Fruit fly (Drosophila melanogaster) whole organism, prepupa: ENCODE results near the gene Trs20.
A peak's percentile ranks its signal among the peaks of the same experiment; 100 is the strongest.

Experiments used
- Blimp-1 ChIP-seq: fragments of 200-800 bp; sonication (Bioruptor generic); optimal IDR thresholded peaks from 3 replicates; lab custom pipeline; 2017; ENCODE audit warnings: missing biosample characterization, missing genetic modification characterization, mild to moderate bottlenecking, moderate library complexity, missing genetic modification reagents
- CG10669 ChIP-seq: fragments of 200-800 bp; sonication (Bioruptor generic); optimal IDR thresholded peaks from 3 replicates; lab custom pipeline; 2018; ENCODE audit warnings: missing biosample characterization, mild to moderate bottlenecking, missing genetic modification characterization, moderate library complexity
- CG11294 ChIP-seq: fragments of 200-800 bp; sonication (Bioruptor generic); IDR thresholded peaks from 2 replicates; pipeline ENCODE4 v1.3.6; 2022; ENCODE audit warnings: missing biosample characterization, missing genetic modification characterization
- CG11762 ChIP-seq: fragments of 200-800 bp; sonication (Bioruptor generic); optimal IDR thresholded peaks from 3 replicates; lab custom pipeline; 2016; ENCODE audit warnings: missing biosample characterization, missing genetic modification characterization; ENCODE audit not compliant: insufficient read depth
- CG11902 ChIP-seq: fragments of 200-800 bp; sonication (Bioruptor generic); optimal IDR thresholded peaks from 3 replicates; lab custom pipeline; 2016; ENCODE audit warnings: missing biosample characterization, missing genetic modification characterization
- CG15336 ChIP-seq: fragments of 200-800 bp; sonication (Bioruptor generic); IDR thresholded peaks from 2 replicates; pipeline ENCODE4 v1.3.6; 2022; ENCODE audit warnings: missing biosample characterization, missing genetic modification characterization
- CG3032 ChIP-seq: fragments of 200-800 bp; optimal IDR thresholded peaks from 2 replicates; lab custom pipeline; 2019; ENCODE audit warnings: missing biosample characterization, mild to moderate bottlenecking, missing genetic modification characterization, moderate library complexity
- CG6163 ChIP-seq: fragments of 200-800 bp; sonication (Bioruptor generic); IDR thresholded peaks from 3 replicates; pipeline ENCODE4 v1.3.6; 2022; ENCODE audit warnings: missing biosample characterization, missing genetic modification characterization
- CG6792 ChIP-seq: fragments of 200-800 bp; sonication (Bioruptor generic); optimal IDR thresholded peaks from 3 replicates; lab custom pipeline; 2016; ENCODE audit warnings: missing biosample characterization, missing genetic modification characterization
- CG8119 ChIP-seq: fragments of 200-800 bp; sonication (Bioruptor generic); IDR thresholded peaks from 3 replicates; pipeline ENCODE4 v1.3.6; 2022; ENCODE audit warnings: missing biosample characterization, missing genetic modification characterization
- CG8319 ChIP-seq: fragments of 200-800 bp; sonication (Bioruptor generic); optimal IDR thresholded peaks from 3 replicates; lab custom pipeline; 2016; ENCODE audit warnings: missing biosample characterization, missing genetic modification characterization
- CG9139 ChIP-seq: fragments of 200-800 bp; sonication (Bioruptor generic); optimal IDR thresholded peaks from 3 replicates; lab custom pipeline; 2017; ENCODE audit warnings: missing biosample characterization, mild to moderate bottlenecking, missing genetic modification characterization
- Eip75B ChIP-seq: fragments of 200-800 bp; sonication (Bioruptor generic); optimal IDR thresholded peaks from 3 replicates; lab custom pipeline; 2016; ENCODE audit warnings: missing biosample characterization, missing genetic modification characterization
- Eip78C ChIP-seq: fragments of 200-800 bp; sonication (Bioruptor generic); peaks from one replicate; lab custom pipeline; 2016; ENCODE audit warnings: missing biosample characterization, missing genetic modification characterization
- Eip93F ChIP-seq: fragments of 200-800 bp; sonication (Bioruptor generic); optimal IDR thresholded peaks from 2 replicates; lab custom pipeline; 2016; ENCODE audit warnings: missing biosample characterization, mild to moderate bottlenecking, missing genetic modification characterization
- Ets21C ChIP-seq: fragments of 200-800 bp; sonication (Bioruptor generic); optimal IDR thresholded peaks from 3 replicates; lab custom pipeline; 2016; ENCODE audit warnings: missing biosample characterization, missing genetic modification characterization
- Gug ChIP-seq: fragments of 200-800 bp; sonication (Bioruptor generic); IDR thresholded peaks from 2 replicates; pipeline ENCODE4 v1.3.6; 2022; ENCODE audit warnings: missing biosample characterization, missing genetic modification characterization
- Hr38 ChIP-seq: sonication (Bioruptor generic); optimal IDR thresholded peaks from 2 replicates; lab custom pipeline; 2016; ENCODE audit warnings: missing biosample characterization, missing genetic modification characterization
- Hr4 ChIP-seq: fragments of 200-800 bp; sonication (Bioruptor generic); optimal IDR thresholded peaks from 3 replicates; lab custom pipeline; 2016; ENCODE audit warnings: missing biosample characterization, missing genetic modification characterization
- Lpt ChIP-seq: fragments of 200-800 bp; sonication (Bioruptor generic); optimal IDR thresholded peaks from 3 replicates; lab custom pipeline; 2016; ENCODE audit warnings: missing biosample characterization, missing genetic modification characterization
- Met ChIP-seq: fragments of 200-800 bp; sonication (Bioruptor generic); optimal IDR thresholded peaks from 3 replicates; lab custom pipeline; 2016; ENCODE audit warnings: missing biosample characterization, missing genetic modification characterization
- Sox15 ChIP-seq: fragments of 200-800 bp; sonication (Bioruptor generic); optimal IDR thresholded peaks from 3 replicates; lab custom pipeline; 2016; ENCODE audit warnings: missing biosample characterization, missing genetic modification characterization
- acj6 ChIP-seq: fragments of 200-800 bp; sonication (Bioruptor generic); optimal IDR thresholded peaks from 3 replicates; lab custom pipeline; 2016; ENCODE audit warnings: missing biosample characterization, missing genetic modification characterization
- dsx ChIP-seq: fragments of 200-800 bp; optimal IDR thresholded peaks from 3 replicates; lab custom pipeline; 2019; ENCODE audit warnings: missing biosample characterization, mild to moderate bottlenecking, missing genetic modification characterization, moderate library complexity; ENCODE audit not compliant: poor library complexity, severe bottlenecking
- eg ChIP-seq: fragments of 200-800 bp; sonication (Bioruptor generic); IDR thresholded peaks from 3 replicates; pipeline ENCODE4 v1.3.6; 2022; ENCODE audit warnings: missing biosample characterization, missing genetic modification characterization
- esn ChIP-seq: fragments of 200-800 bp; sonication (Bioruptor generic); optimal IDR thresholded peaks from 2 replicates; lab custom pipeline; 2016; ENCODE audit warnings: missing biosample characterization, mild to moderate bottlenecking, missing genetic modification characterization, moderate library complexity
- fd59A ChIP-seq: fragments of 200-800 bp; sonication (Bioruptor generic); optimal IDR thresholded peaks from 2 replicates; lab custom pipeline; 2017; ENCODE audit warnings: missing biosample characterization, mild to moderate bottlenecking, missing genetic modification characterization, missing genetic modification reagents
- fkh ChIP-seq: fragments of 200-800 bp; sonication (Bioruptor generic); optimal IDR thresholded peaks from 3 replicates; lab custom pipeline; 2017; ENCODE audit warnings: missing biosample characterization, mild to moderate bottlenecking, missing genetic modification characterization, moderate library complexity
- ss ChIP-seq, 2 experiments: fragments of 200-800 bp; sonication (Bioruptor generic); optimal IDR thresholded peaks; 2 replicates in 1 of 2; 3 replicates in 1 of 2; lab custom pipeline; 2017 to 2018; ENCODE audit warnings: mild to moderate bottlenecking in 2 of 2, missing biosample characterization in 2 of 2, missing genetic modification characterization in 2 of 2, moderate library complexity in 1 of 2
- svp ChIP-seq: fragments of 200-800 bp; sonication (Bioruptor generic); peaks from one replicate; lab custom pipeline; 2016; ENCODE audit warnings: missing biosample characterization, missing genetic modification characterization
- vri ChIP-seq: fragments of 200-800 bp; sonication (Bioruptor generic); optimal IDR thresholded peaks from 3 replicates; lab custom pipeline; 2016; ENCODE audit warnings: missing biosample characterization, mild to moderate bottlenecking, missing genetic modification characterization

Trs20 gene

dm6 chr3L:16147819-16148236 is 16.4 kb upstream of the Trs20 start (continued):
- TF ChIP-seq CG9139 = no peak
- peak; percentile 87 for TF ChIP-seq Eip78C
- no peak for TF ChIP-seq vri (GFP tag; lab: Kevin White, UChicago)
- peak; percentile 46 for TF ChIP-seq CG8319 (GFP tag; lab: Kevin White, UChicago)
- TF ChIP-seq ss (GFP tag; optimal IDR thresholded peaks at IDR 0.05; lab: Kevin White, UChicago) = peak in 1 of 2 experiments; percentile 24
- 0 out of 3 replicates have a peak, but pooled peaks have one; percentile 10 for TF ChIP-seq CG8119
- no peak for TF ChIP-seq Hr38 (GFP tag; lab: Kevin White, UChicago)
- TF ChIP-seq Sox15 (GFP tag; lab: Kevin White, UChicago) = peak; percentile 15
- peak; percentile 61 for TF ChIP-seq CG11762
- TF ChIP-seq Met (GFP tag; lab: Kevin White, UChicago) = peak; percentile 48
- TF ChIP-seq CG10669 = peak; percentile 39
- no peak for TF ChIP-seq eg (GFP tag; lab: Robert Waterston, UW)
- TF ChIP-seq svp (GFP tag; lab: Kevin White, UChicago) = no peak
- no peak for TF ChIP-seq Gug (GFP tag; lab: Robert Waterston, UW)
- TF ChIP-seq Lpt (GFP tag; lab: Kevin White, UChicago) = no peak
- TF ChIP-seq Blimp-1 (GFP tag; lab: Kevin White, UChicago) = no peak
- peak; percentile 56 for TF ChIP-seq esn
- no peak for TF ChIP-seq fkh (GFP tag; lab: Kevin White, UChicago)
- no peak for TF ChIP-seq dsx (GFP tag; lab: Kevin White, UChicago)
- peak; percentile 31 for TF ChIP-seq Ets21C
- TF ChIP-seq CG6792 (GFP tag; lab: Kevin White, UChicago) = peak; percentile 53
- TF ChIP-seq CG11294 (GFP tag; lab: Robert Waterston, UW) = no peak

DNA sequence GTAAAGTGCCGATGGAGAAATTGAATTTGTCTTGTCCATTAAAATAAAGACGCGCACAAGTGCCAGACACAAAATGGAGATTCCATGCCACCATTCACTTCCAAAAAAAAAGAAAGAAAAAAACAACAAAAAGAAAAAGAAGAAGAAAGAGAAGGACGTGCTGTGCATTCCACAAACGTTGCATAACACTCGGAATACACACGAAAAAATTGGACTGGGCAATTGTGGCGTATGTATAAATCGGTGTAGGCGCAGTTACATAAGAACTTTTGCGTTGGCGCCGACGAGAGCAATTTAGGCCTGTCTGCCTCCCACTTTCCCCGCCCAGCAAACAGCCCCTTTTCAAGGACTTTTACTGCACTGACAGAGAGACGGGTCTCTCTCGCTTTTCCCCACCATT is 15.9 kb upstream of the Trs20 start:
- TF ChIP-seq vri (GFP tag; lab: Kevin White, UChicago) (peak; percentile 58), CG11762 (no peak), CG6163 (GFP tag; lab: Robert Waterston, UW) (0 out of 3 replicates have a peak, but pooled peaks have one; percentile 7)
- TF ChIP-seq, all 60 proteins: peak for 2

- TF ChIP-seq Hr4 (GFP tag; lab: Kevin White, UChicago) = peak; percentile 5
- TF ChIP-seq Eip78C = peak; percentile 75
- TF ChIP-seq Eip93F (GFP tag; lab: Kevin White, UChicago) = no peak
These were observed 15.1 kb upstream of the Trs20 start for dm6 chr3L:16146539-16146934.

DNA sequence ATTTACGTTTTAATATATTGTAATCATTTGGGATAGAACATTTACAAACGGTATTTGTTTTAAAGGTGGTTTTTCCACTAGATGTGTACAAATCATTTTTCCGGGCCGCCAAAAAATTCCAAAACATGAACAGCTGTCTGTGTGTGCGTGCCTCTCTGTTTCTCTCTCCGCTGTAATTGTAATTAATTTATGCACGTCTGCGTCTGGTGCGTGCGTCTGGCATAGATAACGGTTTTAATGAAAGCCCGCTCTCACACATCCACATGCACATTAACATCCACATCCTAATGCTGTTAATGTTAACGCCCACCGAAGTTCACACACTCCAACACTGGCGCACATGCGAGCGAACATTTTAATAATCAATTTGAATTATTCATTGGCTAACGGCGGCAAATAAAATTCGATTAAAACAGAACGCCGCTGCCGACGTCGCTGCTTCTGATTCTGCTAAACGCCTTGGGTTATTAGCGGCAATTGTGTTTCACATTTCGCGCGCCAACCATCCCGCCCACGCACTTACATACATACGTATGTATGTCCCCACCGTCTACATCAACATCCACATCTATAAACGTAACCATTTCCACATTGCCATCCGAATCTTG is 14.6 kb upstream of the Trs20 start:
- TF ChIP-seq Eip78C (peak; percentile 54), CG11902 (GFP tag; lab: Kevin White, UChicago) (no peak)

- peak; percentile 46 for TF ChIP-seq Eip75B (GFP tag; lab: Kevin White, UChicago)
- TF ChIP-seq vri (GFP tag; lab: Kevin White, UChicago) = peak; percentile 88
- TF ChIP-seq eg (GFP tag; lab: Robert Waterston, UW) = no peak
- no peak for TF ChIP-seq fd59A (GFP tag; lab: Kevin White, UChicago)
- TF ChIP-seq, all 60 proteins: peak for 2
These were observed 13.8 kb upstream of the Trs20 start for dm6 chr3L:16145282-16145681.

- peak; percentile 37 for TF ChIP-seq CG15336
- TF ChIP-seq acj6 (GFP tag; lab: Kevin White, UChicago) = peak; percentile 5
- TF ChIP-seq eg (GFP tag; lab: Robert Waterston, UW) = peak; percentile 70; the same call in 2 of the 3 replicates
- no peak for TF ChIP-seq esn
- no peak for TF ChIP-seq CG3032 (tag; lab: Kevin White, UChicago)
- peak; percentile 61; the same call in 2 of the 3 replicates for TF ChIP-seq CG6163 (GFP tag; lab: Robert Waterston, UW)
- no peak for TF ChIP-seq CG11294 (GFP tag; lab: Robert Waterston, UW)
- peak; percentile 64 for TF ChIP-seq Eip78C
These were observed 12.5 kb upstream of the Trs20 start, which contains the start of gene CG32152 for dm6 chr3L:16143685-16144539. TSS of gene CG32152 (minus strand) at chr3L:16144036.
